Fruit fly (Drosophila melanogaster) S2 (cell line): Measurements from ENCODE around the gene CG6788.

Source experiments
- CG8478 ChIP-seq: fragments of >200 bp; optimal IDR thresholded peaks from 2 replicates; lab custom pipeline; 2018
- CTCF ChIP-seq, 2 experiments: fragments of >200 bp; optimal IDR thresholded peaks; 2 replicates each; lab custom pipeline; 2018

DNA sequence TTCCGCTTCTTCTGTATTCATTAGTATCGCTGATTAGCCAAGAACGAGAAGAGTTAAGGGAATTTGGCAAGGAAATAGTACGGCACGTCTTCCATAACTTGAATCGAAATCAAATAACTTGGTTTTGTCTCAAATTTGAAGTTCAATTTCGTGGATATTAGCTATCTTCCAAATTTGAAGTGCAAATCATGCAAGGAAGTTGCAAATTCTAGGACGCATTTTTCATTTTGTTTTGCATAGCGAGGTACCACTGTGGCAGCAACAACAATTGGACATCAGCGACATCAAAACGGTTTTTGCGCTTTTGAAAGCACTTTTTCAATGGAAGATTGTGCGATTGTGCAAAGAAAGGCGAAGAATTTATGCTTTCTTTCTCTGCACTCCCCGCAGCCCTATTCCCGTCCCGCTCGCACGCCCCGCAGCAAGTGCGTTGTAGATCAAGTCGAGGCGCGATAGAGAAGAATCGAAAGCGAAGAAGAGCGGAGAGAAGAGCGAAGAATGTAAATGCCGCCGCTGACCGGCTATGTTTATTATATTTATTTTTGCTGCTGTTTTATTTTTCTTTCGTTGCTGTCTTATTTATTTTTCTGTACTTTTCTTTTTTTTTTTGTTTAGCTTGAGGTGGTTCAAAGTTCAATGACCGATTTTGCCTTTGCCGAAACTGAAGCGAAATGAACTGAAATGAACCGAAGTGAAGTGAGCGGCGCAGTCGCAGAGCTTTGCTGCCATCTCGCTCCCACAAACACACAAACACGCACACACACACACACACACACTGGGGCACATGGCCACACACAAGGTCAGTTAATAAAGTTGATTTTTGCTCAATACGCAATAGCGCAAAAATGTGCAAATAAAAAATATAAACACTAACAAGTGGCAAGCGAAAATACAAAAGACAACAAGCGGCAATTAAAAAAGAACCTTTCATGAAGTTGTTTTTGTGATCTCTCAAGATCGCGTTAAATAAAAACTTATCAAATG is 6.5 kb upstream of the CG6788 start:
- no peak for TF ChIP-seq CG8478 (lab: Kevin White, UChicago)
- TF ChIP-seq CTCF (optimal IDR thresholded peaks at IDR 0.05; lab: Kevin White, UChicago): no peak
